Worm (Caenorhabditis elegans) whole organism, young adult: ENCODE data around the gene hsd-2.

Experiments
- Y53G8AR.9 ChIP-seq: fragments of 200-800 bp; sonication (Bioruptor generic); conservative IDR thresholded peaks from 2 replicates; pipeline ENCODE4 v1.3.6; 2022; ENCODE audit warnings: missing genetic modification reagents, missing genetic modification characterization, missing compliant biosample characterization
- dpl-1 ChIP-seq: fragments of 150-350 bp; optimal IDR thresholded peaks from 2 replicates; lab custom pipeline; 2014; ENCODE audit warnings: missing biosample characterization, missing genetic modification reagents, missing genetic modification characterization
- lir-1 ChIP-seq: fragments of 200-800 bp; sonication (Bioruptor generic); conservative IDR thresholded peaks from 2 replicates; pipeline ENCODE4 v1.3.6; 2022; ENCODE audit warnings: missing genetic modification reagents, missing genetic modification characterization, missing compliant biosample characterization
- nfya-2 ChIP-seq: fragments of 200-800 bp; sonication (Bioruptor generic); IDR thresholded peaks from 2 replicates; pipeline ENCODE4 v1.3.6; 2022; ENCODE audit warnings: missing genetic modification reagents, missing genetic modification characterization, missing compliant biosample characterization
- nhr-90 ChIP-seq: sonication (generic microtip); optimal IDR thresholded peaks from 2 replicates; lab custom pipeline; 2016; ENCODE audit warnings: missing genotype, mild to moderate bottlenecking, missing genetic modification characterization, missing compliant biosample characterization
- snpc-4 ChIP-seq, 5 experiments: fragments of 150-350 bp in 1 of 5; sonication (generic microtip) in 4 of 5; optimal IDR thresholded peaks; 2 replicates each; lab custom pipeline; 2014 to 2018; ENCODE audit warnings: missing genetic modification characterization in 5 of 5, missing biosample characterization in 3 of 5, antibody characterized with exemption in 2 of 5, mild to moderate bottlenecking in 2 of 5, missing compliant biosample characterization in 2 of 5, missing genotype in 2 of 5, moderate library complexity in 2 of 5, missing genetic modification reagents in 1 of 5
- unc-130 ChIP-seq: sonication (generic microtip); optimal IDR thresholded peaks from 2 replicates; lab custom pipeline; 2016; ENCODE audit warnings: missing genetic modification reagents, missing genetic modification characterization, missing compliant biosample characterization
- xnd-1 ChIP-seq: sonication (generic microtip); optimal IDR thresholded peaks from 2 replicates; lab custom pipeline; 2016; ENCODE audit warnings: missing genotype, missing genetic modification reagents, missing genetic modification characterization, missing compliant biosample characterization

DNA sequence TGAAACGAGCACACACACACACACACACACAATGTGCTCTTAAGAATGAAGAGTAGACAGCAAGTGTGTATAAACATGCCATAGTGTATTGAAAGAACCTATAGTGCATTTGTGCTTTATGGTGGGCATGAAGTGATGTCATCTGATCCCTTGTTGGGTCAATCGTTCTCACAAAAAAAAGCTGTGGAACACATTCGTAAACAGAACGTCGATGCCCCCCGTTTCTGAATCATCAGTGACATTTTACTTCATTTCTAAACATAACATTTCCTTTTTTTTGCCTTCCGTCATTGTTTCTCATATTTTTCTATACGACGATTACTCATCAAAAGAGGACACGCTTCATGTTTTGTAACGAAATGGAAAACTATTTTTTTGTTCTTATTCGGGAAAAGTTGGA, 46.1 kb upstream of the hsd-2 start:
- TF ChIP-seq snpc-4 (GFP tag; optimal IDR thresholded peaks at IDR 0.05; lab: Kevin White, UChicago) = no peak
- no peak for TF ChIP-seq snpc-4 (tag; optimal IDR thresholded peaks at IDR 0.05; lab: Kevin White, UChicago)
- no peak for TF ChIP-seq nhr-90 (tag; lab: Kevin White, UChicago)
- TF ChIP-seq nfya-2 (GFP tag; lab: Robert Waterston, UW) = no peak
- TF ChIP-seq Y53G8AR.9 = no peak
- TF ChIP-seq unc-130 (GFP tag; lab: Kevin White, UChicago) = no peak
- no peak for TF ChIP-seq dpl-1
- TF ChIP-seq lir-1 (GFP tag; lab: Robert Waterston, UW) = no peak
- TF ChIP-seq xnd-1 (tag; lab: Kevin White, UChicago) = no peak
